Worm (Caenorhabditis elegans) whole organism, L3 larva: ENCODE data around the gene ptp-5.2.
"Not testable (repeated sequence)": the region's sequence is repeated elsewhere in the genome, so short reads cannot be mapped to it uniquely, and the experiment has no call there.

Source experiments
- R02D3.7 ChIP-seq: fragments of 150-350 bp; optimal IDR thresholded peaks from 2 replicates; lab custom pipeline; 2014; ENCODE audit warnings: missing biosample characterization, missing genetic modification characterization
- ZK546.5 ChIP-seq: sonication (generic microtip); optimal IDR thresholded peaks from 2 replicates; lab custom pipeline; 2017; ENCODE audit warnings: missing biosample characterization, missing genetic modification characterization
- aly-2 ChIP-seq: fragments of 150-350 bp; optimal IDR thresholded peaks from 2 replicates; lab custom pipeline; 2014; ENCODE audit warnings: missing biosample characterization, missing genetic modification characterization
- ama-1 ChIP-seq: fragments of 150-350 bp; optimal IDR thresholded peaks from 2 replicates; lab custom pipeline; 2018
- ceh-28 ChIP-seq: fragments of 150-350 bp; optimal IDR thresholded peaks from 2 replicates; lab custom pipeline; 2014; ENCODE audit warnings: missing biosample characterization, missing genetic modification reagents, missing genetic modification characterization
- ceh-82 ChIP-seq: fragments of 150-350 bp; optimal IDR thresholded peaks from 2 replicates; lab custom pipeline; 2014; ENCODE audit warnings: missing biosample characterization, missing genetic modification characterization
- daf-12 ChIP-seq: fragments of 150-350 bp; optimal IDR thresholded peaks from 2 replicates; lab custom pipeline; 2014; ENCODE audit warnings: missing biosample characterization, missing genetic modification reagents, missing genetic modification characterization
- egl-27 ChIP-seq: sonication (generic microtip); optimal IDR thresholded peaks from 4 replicates; lab custom pipeline; 2017; ENCODE audit warnings: missing biosample characterization, missing genetic modification reagents, missing genetic modification characterization
- egl-5 ChIP-seq: fragments of 150-350 bp; optimal IDR thresholded peaks from 2 replicates; lab custom pipeline; 2017; ENCODE audit warnings: missing biosample characterization, missing genetic modification reagents, missing genetic modification characterization, inconsistent platforms
- elt-2 ChIP-seq: sonication (generic microtip); optimal IDR thresholded peaks from 2 replicates; lab custom pipeline; 2016; ENCODE audit warnings: missing genetic modification reagents, mild to moderate bottlenecking, missing genetic modification characterization, missing compliant biosample characterization
- eor-1 ChIP-seq, 2 experiments: fragments of 150-350 bp; optimal IDR thresholded peaks; 2 replicates each; lab custom pipeline; 2014 to 2018; ENCODE audit warnings: missing biosample characterization in 2 of 2, missing genetic modification characterization in 2 of 2
- fkh-10 ChIP-seq: sonication (generic microtip); optimal IDR thresholded peaks from 2 replicates; lab custom pipeline; 2017; ENCODE audit warnings: missing biosample characterization, missing genetic modification reagents, missing genetic modification characterization
- fkh-2 ChIP-seq: fragments of 150-350 bp; optimal IDR thresholded peaks from 2 replicates; lab custom pipeline; 2014; ENCODE audit warnings: missing biosample characterization, missing genetic modification reagents, missing genetic modification characterization
- fos-1 ChIP-seq: fragments of 150-350 bp; optimal IDR thresholded peaks from 2 replicates; lab custom pipeline; 2014; ENCODE audit warnings: missing biosample characterization, missing genetic modification characterization
- lin-15B ChIP-seq: fragments of 150-350 bp; optimal IDR thresholded peaks from 2 replicates; lab custom pipeline; 2014; ENCODE audit warnings: missing biosample characterization, missing genetic modification characterization
- lin-39 ChIP-seq: fragments of 150-350 bp; optimal IDR thresholded peaks from 2 replicates; lab custom pipeline; 2018; ENCODE audit warnings: missing biosample characterization, missing genetic modification reagents, missing genetic modification characterization
- nhr-12 ChIP-seq: fragments of 150-350 bp; optimal IDR thresholded peaks from 2 replicates; lab custom pipeline; 2014; ENCODE audit warnings: missing biosample characterization, missing genetic modification characterization
- nhr-23 ChIP-seq: fragments of 150-350 bp; optimal IDR thresholded peaks from 2 replicates; lab custom pipeline; 2014; ENCODE audit warnings: missing biosample characterization, missing genetic modification reagents, missing genetic modification characterization
- nhr-237 ChIP-seq: fragments of 150-350 bp; optimal IDR thresholded peaks from 2 replicates; lab custom pipeline; 2014; ENCODE audit warnings: missing biosample characterization, missing genetic modification characterization
- nhr-25 ChIP-seq: sonication (generic microtip); optimal IDR thresholded peaks from 2 replicates; lab custom pipeline; 2017; ENCODE audit warnings: missing biosample characterization, missing genetic modification characterization
- nhr-28 ChIP-seq: fragments of 150-350 bp; optimal IDR thresholded peaks from 2 replicates; lab custom pipeline; 2014; ENCODE audit warnings: missing biosample characterization, missing genetic modification characterization
- nhr-43 ChIP-seq: sonication (generic microtip); optimal IDR thresholded peaks from 2 replicates; lab custom pipeline; 2016; ENCODE audit warnings: mild to moderate bottlenecking, missing genetic modification characterization, missing compliant biosample characterization; ENCODE audit not compliant: poor library complexity, severe bottlenecking
- nhr-67 ChIP-seq: fragments of 150-350 bp; optimal IDR thresholded peaks from 2 replicates; lab custom pipeline; 2014; ENCODE audit warnings: missing biosample characterization, missing genetic modification characterization
- nhr-76 ChIP-seq: fragments of 150-350 bp; sonication (generic microtip); optimal IDR thresholded peaks from 5 replicates; lab custom pipeline; 2014; ENCODE audit warnings: missing biosample characterization, missing genetic modification characterization
- nhr-77 ChIP-seq: fragments of 150-350 bp; optimal IDR thresholded peaks from 2 replicates; lab custom pipeline; 2014; ENCODE audit warnings: missing biosample characterization, missing genetic modification characterization
- pha-4 ChIP-seq: fragments of 150-350 bp; optimal IDR thresholded peaks from 2 replicates; lab custom pipeline; 2014; ENCODE audit warnings: missing biosample characterization, missing genetic modification reagents, missing genetic modification characterization
- pqm-1 ChIP-seq: fragments of 150-350 bp; optimal IDR thresholded peaks from 2 replicates; lab custom pipeline; 2017; ENCODE audit warnings: missing biosample characterization, missing genetic modification characterization, inconsistent platforms
- sea-2 ChIP-seq: fragments of 150-350 bp; sonication (generic microtip); optimal IDR thresholded peaks from 4 replicates; lab custom pipeline; 2014; ENCODE audit warnings: missing biosample characterization, missing genetic modification reagents, missing genetic modification characterization
- skn-1 ChIP-seq: fragments of 150-350 bp; optimal IDR thresholded peaks from 2 replicates; lab custom pipeline; 2014; ENCODE audit warnings: missing biosample characterization, missing genetic modification characterization
- snpc-4 ChIP-seq: fragments of 150-350 bp; optimal IDR thresholded peaks from 2 replicates; lab custom pipeline; 2014; ENCODE audit warnings: missing biosample characterization, missing genetic modification characterization
- unc-39 ChIP-seq: sonication (generic microtip); optimal IDR thresholded peaks from 4 replicates; lab custom pipeline; 2017; ENCODE audit warnings: missing biosample characterization, missing genetic modification characterization
- unc-62 ChIP-seq: fragments of 150-350 bp; sonication (generic microtip); optimal IDR thresholded peaks from 4 replicates; lab custom pipeline; 2014; ENCODE audit warnings: missing biosample characterization, missing genetic modification reagents, missing genetic modification characterization
- zag-1 ChIP-seq: fragments of 150-350 bp; optimal IDR thresholded peaks from 2 replicates; lab custom pipeline; 2014; ENCODE audit warnings: missing biosample characterization, missing genetic modification characterization

Gene ptp-5.2

DNA sequence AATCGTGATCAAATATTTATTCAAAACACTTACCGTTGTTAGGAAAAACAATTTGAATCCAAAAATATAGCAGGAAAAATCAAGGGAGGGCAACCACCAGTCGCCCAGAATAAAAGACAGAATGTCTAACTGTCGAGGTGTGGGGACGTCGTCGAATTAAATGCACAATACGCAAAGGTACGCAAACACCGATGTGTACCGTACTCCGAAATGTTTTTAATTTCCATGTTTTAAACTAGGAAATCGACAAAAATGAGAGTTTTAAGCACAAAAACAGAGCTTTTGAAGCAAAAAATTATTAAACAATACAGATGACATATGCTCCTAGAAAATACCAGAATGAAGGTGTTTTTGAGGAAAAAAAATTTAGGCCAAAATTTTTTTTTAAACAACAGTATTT, 13.7 kb upstream of the ptp-5.2 start, which contains the start of gene Y57G11C.51:
Gene Y57G11C.51 (minus strand): TSS at position 101 of the 400 bp plus-strand sequence.
- TF ChIP-seq pqm-1 (tag; lab: Kevin White, UChicago); egl-27; pha-4: not testable (repeated sequence)

DNA sequence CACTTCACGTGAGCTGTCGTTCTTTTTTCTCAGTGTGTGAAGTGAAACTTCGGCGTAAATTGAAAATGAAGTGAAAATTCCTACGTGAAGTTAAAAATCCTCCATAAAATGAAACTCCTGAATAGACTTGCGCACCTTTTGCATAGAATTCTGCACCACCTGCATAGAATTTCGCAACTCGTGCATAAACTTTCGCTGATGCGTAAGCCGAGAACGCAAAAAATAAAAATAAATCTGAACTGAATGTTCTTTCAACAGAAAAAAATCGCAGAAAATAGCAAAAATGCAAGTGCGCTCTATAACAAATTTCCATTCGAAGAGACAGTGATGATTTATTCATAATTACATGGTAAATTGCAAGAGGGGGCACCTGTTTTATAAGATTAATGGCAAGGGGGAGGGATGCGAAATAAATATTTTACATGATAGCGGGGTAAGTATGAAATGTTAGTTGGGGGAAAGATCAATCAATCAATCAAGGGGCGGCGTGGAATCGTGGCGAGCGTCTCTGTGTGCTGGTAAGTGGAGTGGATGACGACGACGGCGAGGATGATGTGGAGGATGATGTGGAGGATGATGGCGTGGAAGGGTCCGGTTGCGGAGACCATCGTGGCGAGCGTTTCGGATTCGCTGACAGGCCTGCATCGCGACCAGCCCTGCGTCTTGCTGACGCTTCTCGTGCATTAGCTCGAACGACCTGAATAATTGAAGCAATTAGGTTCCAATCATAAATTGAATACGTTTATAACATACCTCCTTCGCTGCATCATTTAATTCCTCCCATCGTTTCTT, 12.7 kb upstream of the ptp-5.2 start, which contains the start of gene Y57G11C.36:
Gene Y57G11C.36 (minus strand): TSS at position 502 of the 792 bp plus-strand sequence.
- TF ChIP-seq elt-2 (tag; lab: Kevin White, UChicago): no peak
- no peak for TF ChIP-seq snpc-4
- TF ChIP-seq lin-15B (tag; lab: Kevin White, UChicago): peak; percentile 3
- TF ChIP-seq nhr-77: no peak
- no peak for TF ChIP-seq lin-39 (tag; lab: Kevin White, UChicago)
- no peak for TF ChIP-seq zag-1 (tag; lab: Kevin White, UChicago)

DNA sequence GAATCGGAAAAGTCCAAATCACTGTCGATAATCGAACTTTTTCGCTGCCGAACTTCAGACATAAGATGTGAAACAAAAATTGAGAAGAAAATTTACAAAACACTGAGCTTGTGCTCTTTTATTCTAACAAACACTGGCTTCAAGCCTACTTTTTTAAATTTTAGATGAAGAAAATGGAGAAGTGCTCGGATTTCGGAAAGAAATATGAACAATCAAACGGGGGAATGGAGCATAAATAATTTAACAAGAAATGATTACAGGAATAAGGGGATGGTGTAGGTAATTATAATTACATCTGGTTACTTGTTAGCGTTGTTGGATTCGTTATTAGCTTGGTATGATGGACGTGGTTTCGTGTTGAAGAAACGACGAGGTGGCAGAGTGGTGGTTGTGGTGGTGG, 10.6 kb upstream of the ptp-5.2 start, which contains the start of gene degl-1:
Gene degl-1 (minus strand): TSS at position 101 of the 400 bp plus-strand sequence.
- TF ChIP-seq egl-5 (tag; lab: Kevin White, UChicago): no peak
- no peak for TF ChIP-seq R02D3.7 (tag; lab: Kevin White, UChicago)
- TF ChIP-seq sea-2: no peak
- no peak for TF ChIP-seq unc-39 (tag; lab: Kevin White, UChicago)
- TF ChIP-seq lin-39 (tag; lab: Kevin White, UChicago): no peak
- TF ChIP-seq eor-1 (tag; optimal IDR thresholded peaks at IDR 0.05; lab: Kevin White, UChicago): no peak
- no peak for TF ChIP-seq unc-62 (GFP tag; lab: Kevin White, UChicago)
- TF ChIP-seq skn-1: no peak
- no peak for TF ChIP-seq nhr-12 (tag; lab: Kevin White, UChicago)
- no peak for TF ChIP-seq ZK546.5 (tag; lab: Kevin White, UChicago)
- TF ChIP-seq nhr-23 (tag; lab: Kevin White, UChicago): no peak
- TF ChIP-seq ceh-82 (tag; lab: Kevin White, UChicago): no peak

DNA sequence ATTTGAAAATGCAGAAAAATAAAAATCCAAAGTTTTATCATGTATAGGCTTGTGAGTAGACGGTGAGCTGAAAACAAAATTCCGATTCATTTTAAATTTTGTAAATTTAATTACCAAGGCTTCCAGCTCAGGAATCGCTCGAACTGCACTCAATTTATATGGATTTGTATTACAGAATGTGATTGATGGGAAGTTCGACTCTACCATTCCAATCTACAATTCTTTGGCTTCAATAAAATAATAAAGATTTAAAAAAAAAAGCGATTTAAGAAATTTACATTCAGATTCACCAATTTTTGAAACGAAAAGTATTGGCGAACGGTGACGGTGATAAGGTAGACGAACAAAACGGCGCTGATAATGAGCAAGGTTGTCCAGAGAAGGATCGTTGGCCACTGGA, 9.9 kb upstream of the ptp-5.2 start:
- no peak for TF ChIP-seq nhr-237 (tag; lab: Kevin White, UChicago)
- TF ChIP-seq ceh-28 (tag; lab: Kevin White, UChicago): no peak
- TF ChIP-seq egl-5 (tag; lab: Kevin White, UChicago): no peak
- no peak for TF ChIP-seq fos-1 (tag; lab: Kevin White, UChicago)
- no peak for TF ChIP-seq nhr-25 (tag; lab: Kevin White, UChicago)
- no peak for TF ChIP-seq aly-2 (tag; lab: Kevin White, UChicago)
- TF ChIP-seq snpc-4: no peak
- TF ChIP-seq ZK546.5 (tag; lab: Kevin White, UChicago): no peak
- TF ChIP-seq nhr-28: no peak
- no peak for TF ChIP-seq daf-12 (tag; lab: Kevin White, UChicago)
- no peak for TF ChIP-seq nhr-67
- no peak for TF ChIP-seq skn-1
- TF ChIP-seq elt-2 (tag; lab: Kevin White, UChicago): no peak
- TF ChIP-seq egl-27: no peak
- TF ChIP-seq fkh-2 (tag; lab: Kevin White, UChicago): no peak
- TF ChIP-seq nhr-76 (tag; lab: Kevin White, UChicago): no peak
- TF ChIP-seq fkh-10: no peak
- no peak for TF ChIP-seq ama-1 (lab: Kevin White, UChicago)
- TF ChIP-seq nhr-43 (tag; lab: Kevin White, UChicago): no peak
- TF ChIP-seq, all 47 proteins: peak for 0

DNA sequence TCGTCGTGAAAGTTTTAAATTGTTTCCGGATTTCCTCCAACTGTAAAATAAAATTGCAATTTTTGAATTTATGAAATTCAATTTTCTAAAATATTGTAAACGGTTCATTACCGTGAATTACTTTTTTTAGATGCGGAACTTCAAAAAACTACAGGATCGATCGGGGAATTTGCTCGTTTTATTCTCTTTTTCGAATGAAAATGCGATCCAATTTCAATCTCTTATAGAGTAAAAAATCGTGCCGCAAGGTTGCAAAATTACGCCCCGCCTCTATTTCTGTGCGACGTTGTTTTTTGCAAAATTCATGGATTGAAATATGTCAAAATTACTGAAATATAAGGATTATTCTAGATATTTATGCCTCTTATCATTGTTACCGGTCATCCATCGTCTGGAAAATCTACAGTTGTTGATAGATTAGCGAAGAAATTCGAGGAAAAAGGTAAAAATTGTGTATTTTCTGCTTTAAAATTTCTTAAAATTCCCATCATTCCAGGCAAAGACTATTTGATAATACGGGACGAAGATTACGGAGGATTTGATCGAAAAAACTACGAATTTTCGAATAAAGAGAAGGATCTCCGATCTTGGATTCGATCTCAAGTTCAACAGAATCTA, 8.6 kb upstream of the ptp-5.2 start, which contains the start of gene Y57G11C.43:
Gene Y57G11C.43 (plus strand): TSS at position 224 of the 618 bp plus-strand sequence.
- TF ChIP-seq ama-1 (lab: Kevin White, UChicago) (peak; percentile 43), nhr-28 (no peak), aly-2 (tag; lab: Kevin White, UChicago) (no peak), ZK546.5 (tag; lab: Kevin White, UChicago) (no peak)
